Worm (Caenorhabditis elegans) whole organism, L4 larva: Measurements from ENCODE around the gene H03E18.1.

Experiments
- D1046.2 ChIP-seq: fragments of 200-800 bp; sonication (Bioruptor generic); IDR thresholded peaks from 2 replicates; pipeline ENCODE4 v1.3.6; 2022; ENCODE audit warnings: missing genetic modification characterization, missing compliant biosample characterization
- F49E8.2 ChIP-seq: sonication (generic microtip); optimal IDR thresholded peaks from 2 replicates; lab custom pipeline; 2016; ENCODE audit warnings: missing compliant biosample characterization, mild to moderate bottlenecking, missing genetic modification characterization, borderline replicate concordance
- Y48G9A.11 ChIP-seq: fragments of 200-800 bp; sonication (Bioruptor generic); IDR thresholded peaks from 2 replicates; pipeline ENCODE4 v1.3.6; 2022; ENCODE audit warnings: missing genetic modification reagents, missing genetic modification characterization, missing compliant biosample characterization
- aha-1 ChIP-seq: fragments of 150-350 bp; peaks from one replicate; lab custom pipeline; 2014; ENCODE audit warnings: missing biosample characterization, missing genetic modification characterization
- arid-1 ChIP-seq: fragments of 200-800 bp; sonication (Bioruptor generic); conservative IDR thresholded peaks from 2 replicates; pipeline ENCODE4 v1.3.6; 2022; ENCODE audit warnings: missing genetic modification reagents, missing genetic modification characterization, missing compliant biosample characterization
- cey-2 ChIP-seq: sonication (generic microtip); optimal IDR thresholded peaks from 3 replicates; lab custom pipeline; 2017; ENCODE audit warnings: missing genetic modification characterization, mild to moderate bottlenecking, missing compliant biosample characterization, antibody characterized with exemption, borderline replicate concordance; ENCODE audit not compliant: insufficient read depth
- daf-12 ChIP-seq: fragments of 150-350 bp; optimal IDR thresholded peaks from 2 replicates; lab custom pipeline; 2014; ENCODE audit warnings: missing biosample characterization, missing genetic modification reagents, missing genetic modification characterization
- daf-19 ChIP-seq: fragments of 200-800 bp; sonication (Bioruptor generic); conservative IDR thresholded peaks from 2 replicates; pipeline ENCODE4 v1.3.6; 2022; ENCODE audit warnings: missing genetic modification characterization, missing compliant biosample characterization
- dpl-1 ChIP-seq: fragments of 150-350 bp; optimal IDR thresholded peaks from 2 replicates; lab custom pipeline; 2014; ENCODE audit warnings: missing biosample characterization, missing genetic modification reagents, missing genetic modification characterization
- duxl-1 ChIP-seq: sonication (generic microtip); optimal IDR thresholded peaks from 2 replicates; lab custom pipeline; 2016; ENCODE audit warnings: mild to moderate bottlenecking, missing genetic modification characterization, moderate library complexity, missing compliant biosample characterization; ENCODE audit not compliant: poor library complexity
- dve-1 ChIP-seq: sonication (generic microtip); optimal IDR thresholded peaks from 2 replicates; lab custom pipeline; 2017; ENCODE audit warnings: antibody characterized with exemption, mild to moderate bottlenecking, missing genetic modification characterization, missing compliant biosample characterization; ENCODE audit not compliant: insufficient read depth
- fkh-10 ChIP-seq: fragments of 150-350 bp; optimal IDR thresholded peaks from 2 replicates; lab custom pipeline; 2014; ENCODE audit warnings: missing biosample characterization, missing genetic modification reagents, missing genetic modification characterization
- hif-1 ChIP-seq, 2 experiments: sonication (generic microtip); optimal IDR thresholded peaks; 2 replicates each; lab custom pipeline; 2016 to 2017; ENCODE audit warnings: missing compliant biosample characterization in 2 of 2, missing genetic modification characterization in 2 of 2, missing genetic modification reagents in 2 of 2, missing genotype in 2 of 2, mild to moderate bottlenecking in 1 of 2
- hlh-11 ChIP-seq: fragments of 200-800 bp; sonication (Bioruptor generic); optimal IDR thresholded peaks from 2 replicates; lab custom pipeline; 2018; ENCODE audit warnings: mild to moderate bottlenecking, missing genetic modification characterization, missing compliant biosample characterization
- hlh-30 ChIP-seq: sonication (generic microtip); optimal IDR thresholded peaks from 2 replicates; lab custom pipeline; 2017; ENCODE audit warnings: antibody characterized with exemption, mild to moderate bottlenecking, missing genetic modification characterization, missing compliant biosample characterization; ENCODE audit not compliant: insufficient read depth
- hmg-1.1 ChIP-seq: fragments of 200-800 bp; sonication (Bioruptor generic); IDR thresholded peaks from 2 replicates; pipeline ENCODE4 v1.3.6; 2022; ENCODE audit warnings: missing genetic modification reagents, missing genetic modification characterization, missing compliant biosample characterization
- lir-3 ChIP-seq: sonication (generic microtip); optimal IDR thresholded peaks from 2 replicates; lab custom pipeline; 2016; ENCODE audit warnings: mild to moderate bottlenecking, missing genetic modification characterization, missing compliant biosample characterization
- lsy-2 ChIP-seq, 2 experiments: fragments of 150-350 bp in 1 of 2; sonication (generic microtip) in 1 of 2; optimal IDR thresholded peaks; 2 replicates each; lab custom pipeline; 2014 to 2017; ENCODE audit warnings: missing biosample characterization in 2 of 2, missing genetic modification characterization in 2 of 2
- madf-9 ChIP-seq: fragments of 200-800 bp; sonication (Bioruptor generic); conservative IDR thresholded peaks from 2 replicates; pipeline ENCODE4 v1.3.6; 2022; ENCODE audit warnings: missing genetic modification reagents, missing genetic modification characterization, missing compliant biosample characterization
- mdt-29 ChIP-seq: fragments of 200-800 bp; sonication (Bioruptor generic); IDR thresholded peaks from 2 replicates; pipeline ENCODE4 v1.3.6; 2022; ENCODE audit warnings: missing genetic modification reagents, missing genetic modification characterization, missing compliant biosample characterization
- mep-1 ChIP-seq: fragments of 150-350 bp; sonication (generic microtip); optimal IDR thresholded peaks from 3 replicates; lab custom pipeline; 2014; ENCODE audit warnings: missing biosample characterization, missing genetic modification characterization
- nhr-11 ChIP-seq: fragments of 150-350 bp; optimal IDR thresholded peaks from 2 replicates; lab custom pipeline; 2014; ENCODE audit warnings: missing biosample characterization, missing genetic modification characterization
- nhr-237 ChIP-seq: sonication (generic microtip); optimal IDR thresholded peaks from 2 replicates; lab custom pipeline; 2017; ENCODE audit warnings: missing biosample characterization, missing genetic modification characterization
- nhr-25 ChIP-seq: sonication (generic microtip); optimal IDR thresholded peaks from 2 replicates; lab custom pipeline; 2017; ENCODE audit warnings: missing genetic modification characterization, mild to moderate bottlenecking, missing compliant biosample characterization, antibody characterized with exemption, moderate library complexity, borderline replicate concordance; ENCODE audit not compliant: insufficient read depth
- nhr-28 ChIP-seq: fragments of 150-350 bp; optimal IDR thresholded peaks from 2 replicates; lab custom pipeline; 2014; ENCODE audit warnings: missing biosample characterization, missing genetic modification characterization
- nhr-41 ChIP-seq: fragments of 200-800 bp; sonication (Bioruptor generic); IDR thresholded peaks from 2 replicates; pipeline ENCODE4 v1.3.6; 2022; ENCODE audit warnings: missing genetic modification reagents, missing genetic modification characterization, missing compliant biosample characterization
- nhr-42 ChIP-seq: fragments of 200-800 bp; sonication (Bioruptor generic); IDR thresholded peaks from 2 replicates; pipeline ENCODE4 v1.3.6; 2022; ENCODE audit warnings: missing genetic modification characterization, missing compliant biosample characterization
- nhr-6 ChIP-seq: fragments of 150-350 bp; optimal IDR thresholded peaks from 2 replicates; lab custom pipeline; 2014; ENCODE audit warnings: missing biosample characterization, missing genetic modification characterization
- nhr-76 ChIP-seq: fragments of 150-350 bp; optimal IDR thresholded peaks from 2 replicates; lab custom pipeline; 2014; ENCODE audit warnings: missing biosample characterization, missing genetic modification characterization
- nhr-77 ChIP-seq: fragments of 150-350 bp; optimal IDR thresholded peaks from 2 replicates; lab custom pipeline; 2014; ENCODE audit warnings: missing biosample characterization, missing genetic modification characterization
- pha-4 ChIP-seq, 2 experiments: fragments of 150-350 bp in 1 of 2; fragments of 200-800 bp in 1 of 2; sonication (Bioruptor generic) in 1 of 2; IDR thresholded peaks in 1 of 2; optimal IDR thresholded peaks in 1 of 2; 2 replicates each; pipeline versions ENCODE4 v1.3.6 to Lab custom; 2014 to 2022; ENCODE audit warnings: missing genetic modification characterization in 2 of 2, missing genetic modification reagents in 2 of 2, missing biosample characterization in 1 of 2, missing compliant biosample characterization in 1 of 2
- php-3 ChIP-seq: fragments of 200-800 bp; sonication (Bioruptor generic); IDR thresholded peaks from 2 replicates; pipeline ENCODE4 v1.3.6; 2022; ENCODE audit warnings: missing genetic modification reagents, missing genetic modification characterization, missing compliant biosample characterization
- saeg-2 ChIP-seq: fragments of 200-800 bp; sonication (Bioruptor generic); IDR thresholded peaks from 2 replicates; pipeline ENCODE4 v1.3.6; 2022; ENCODE audit warnings: missing genetic modification reagents, missing genetic modification characterization, missing compliant biosample characterization
- snpc-1.2 ChIP-seq: fragments of 200-800 bp; sonication (Bioruptor generic); IDR thresholded peaks from 2 replicates; pipeline ENCODE4 v1.3.6; 2022; ENCODE audit warnings: missing genetic modification reagents, missing genetic modification characterization, missing compliant biosample characterization
- spr-3 ChIP-seq: fragments of 200-800 bp; sonication (Bioruptor generic); optimal IDR thresholded peaks from 2 replicates; lab custom pipeline; 2018; ENCODE audit warnings: mild to moderate bottlenecking, missing genetic modification characterization, missing compliant biosample characterization
- unc-130 ChIP-seq: sonication (generic microtip); optimal IDR thresholded peaks from 2 replicates; lab custom pipeline; 2016; ENCODE audit warnings: missing genetic modification reagents, missing genetic modification characterization, missing compliant biosample characterization
- vab-7 ChIP-seq: fragments of 200-800 bp; sonication (Bioruptor generic); IDR thresholded peaks from 2 replicates; pipeline ENCODE4 v1.3.6; 2022; ENCODE audit warnings: missing genetic modification reagents, missing genetic modification characterization, missing compliant biosample characterization
- zfp-2 ChIP-seq: sonication (generic microtip); optimal IDR thresholded peaks from 2 replicates; lab custom pipeline; 2016; ENCODE audit warnings: mild to moderate bottlenecking, missing genetic modification characterization, missing compliant biosample characterization

H03E18.1 gene

ce11 chrX:8509088-8509487 is 1.4 kb downstream of the H03E18.1 start:
- TF ChIP-seq spr-3 (GFP tag; lab: Kevin White, UChicago) (no peak), php-3 (no peak), nhr-41 (GFP tag; lab: Robert Waterston, UW) (no peak), D1046.2 (GFP tag; lab: Robert Waterston, UW) (no peak), daf-12 (tag; lab: Kevin White, UChicago) (no peak), nhr-77 (tag; lab: Kevin White, UChicago) (no peak), hmg-1.1 (GFP tag; lab: Robert Waterston, UW) (no peak), F49E8.2 (tag; lab: Kevin White, UChicago) (no peak), pha-4 (GFP tag; IDR thresholded peaks at IDR 0.05; lab: Robert Waterston, UW) (no peak), pha-4 (tag; optimal IDR thresholded peaks at IDR 0.05; lab: Kevin White, UChicago) (no peak), cey-2 (tag; lab: Kevin White, UChicago) (no peak), saeg-2 (no peak), hlh-11 (no peak), vab-7 (GFP tag; lab: Robert Waterston, UW) (no peak), hif-1 (tag; optimal IDR thresholded peaks at IDR 0.05; lab: Kevin White, UChicago) (no peak), snpc-1.2 (GFP tag; lab: Robert Waterston, UW) (no peak), mep-1 (tag; lab: Kevin White, UChicago) (no peak)

ce11 chrX:8520402-8520801 is 12.7 kb downstream of the H03E18.1 start, which contains the start of gene H03E18.2:
Gene H03E18.2 (minus strand): TSS chrX:8520502.
- TF ChIP-seq lsy-2 (tag; optimal IDR thresholded peaks at IDR 0.05; lab: Kevin White, UChicago): no peak
- no peak for TF ChIP-seq vab-7 (GFP tag; lab: Robert Waterston, UW)
- no peak for TF ChIP-seq madf-9
- TF ChIP-seq nhr-237 (tag; lab: Kevin White, UChicago): no peak
- TF ChIP-seq zfp-2 (tag; lab: Kevin White, UChicago): no peak
- TF ChIP-seq nhr-42 (GFP tag; lab: Robert Waterston, UW): no peak
- no peak for TF ChIP-seq duxl-1 (tag; lab: Kevin White, UChicago)
- TF ChIP-seq nhr-6: no peak
- TF ChIP-seq hlh-30: no peak
- TF ChIP-seq nhr-41 (GFP tag; lab: Robert Waterston, UW): no peak
- TF ChIP-seq fkh-10 (GFP tag; lab: Kevin White, UChicago): no peak
- TF ChIP-seq, all 104 proteins: peak for 0

- TF ChIP-seq hif-1 (tag; optimal IDR thresholded peaks at IDR 0.05; lab: Kevin White, UChicago) (no peak), madf-9 (no peak), zfp-2 (tag; lab: Kevin White, UChicago) (no peak), arid-1 (no peak)
Measured at ce11 chrX:8521614-8522013, 13.9 kb downstream of the H03E18.1 start, which contains the start of gene C03G5.14. Gene C03G5.14 (plus strand): TSS chrX:8521914.

- no peak for TF ChIP-seq lsy-2 (tag; optimal IDR thresholded peaks at IDR 0.05; lab: Kevin White, UChicago)
- no peak for TF ChIP-seq daf-19 (GFP tag; lab: Robert Waterston, UW)
- no peak for TF ChIP-seq aha-1 (tag; lab: Kevin White, UChicago)
- TF ChIP-seq dpl-1 (GFP tag; lab: Kevin White, UChicago): no peak
- TF ChIP-seq madf-9: no peak
- no peak for TF ChIP-seq mdt-29 (GFP tag; lab: Robert Waterston, UW)
- no peak for TF ChIP-seq nhr-11 (tag; lab: Kevin White, UChicago)
- no peak for TF ChIP-seq Y48G9A.11 (GFP tag; lab: Robert Waterston, UW)
- no peak for TF ChIP-seq nhr-28 (tag; lab: Kevin White, UChicago)
- TF ChIP-seq hlh-11: no peak
- no peak for TF ChIP-seq nhr-76 (tag; lab: Kevin White, UChicago)
- TF ChIP-seq nhr-25 (tag; lab: Kevin White, UChicago): no peak
- no peak for TF ChIP-seq lir-3 (tag; lab: Kevin White, UChicago)
- TF ChIP-seq unc-130: no peak
- no peak for TF ChIP-seq snpc-1.2 (GFP tag; lab: Robert Waterston, UW)
- no peak for TF ChIP-seq F49E8.2 (tag; lab: Kevin White, UChicago)
- no peak for TF ChIP-seq nhr-41 (GFP tag; lab: Robert Waterston, UW)
- no peak for TF ChIP-seq dve-1 (tag; lab: Kevin White, UChicago)
Measured at ce11 chrX:8523000-8523399, 15.3 kb downstream of the H03E18.1 start.
